Worm (Caenorhabditis elegans) whole organism, early embryonic: ENCODE results near the gene T01D1.7.

Experiments
- ama-1 ChIP-seq: fragments of 150-350 bp; optimal IDR thresholded peaks from 2 replicates; lab custom pipeline; 2014
- tbx-11 ChIP-seq: fragments of 200-800 bp; sonication (Bioruptor generic); IDR thresholded peaks from 2 replicates; pipeline ENCODE4 v1.3.6; 2022; ENCODE audit warnings: missing genetic modification characterization, missing compliant biosample characterization

DNA sequence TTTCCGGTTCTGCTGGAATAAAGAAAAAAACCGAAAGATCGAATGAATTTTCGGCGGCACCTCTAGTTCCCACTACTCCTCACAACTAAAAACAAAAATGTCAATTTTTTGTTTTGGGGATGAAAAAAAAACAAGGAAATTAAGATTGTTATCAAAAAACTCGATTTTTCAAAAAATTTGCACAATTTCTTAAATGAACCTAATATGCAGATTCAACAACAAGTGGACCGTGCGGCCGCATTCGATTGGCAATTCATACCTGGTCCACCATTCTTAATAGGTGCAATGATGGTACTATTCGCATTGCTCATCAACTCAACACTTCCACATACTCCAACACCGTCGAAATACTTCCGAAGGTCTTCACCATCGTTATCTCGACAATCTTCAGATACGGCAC, 22.1 kb downstream of the T01D1.7 start:
- TF ChIP-seq ama-1 (lab: Kevin White, UChicago) (no peak), tbx-11 (GFP tag; lab: Robert Waterston, UW) (no peak)
